Fruit fly (Drosophila melanogaster): Measurements from ENCODE around the gene CG2604.
A peak's percentile ranks its signal among the peaks of the same experiment; 100 is the strongest.

The CG2604 gene

DNA sequence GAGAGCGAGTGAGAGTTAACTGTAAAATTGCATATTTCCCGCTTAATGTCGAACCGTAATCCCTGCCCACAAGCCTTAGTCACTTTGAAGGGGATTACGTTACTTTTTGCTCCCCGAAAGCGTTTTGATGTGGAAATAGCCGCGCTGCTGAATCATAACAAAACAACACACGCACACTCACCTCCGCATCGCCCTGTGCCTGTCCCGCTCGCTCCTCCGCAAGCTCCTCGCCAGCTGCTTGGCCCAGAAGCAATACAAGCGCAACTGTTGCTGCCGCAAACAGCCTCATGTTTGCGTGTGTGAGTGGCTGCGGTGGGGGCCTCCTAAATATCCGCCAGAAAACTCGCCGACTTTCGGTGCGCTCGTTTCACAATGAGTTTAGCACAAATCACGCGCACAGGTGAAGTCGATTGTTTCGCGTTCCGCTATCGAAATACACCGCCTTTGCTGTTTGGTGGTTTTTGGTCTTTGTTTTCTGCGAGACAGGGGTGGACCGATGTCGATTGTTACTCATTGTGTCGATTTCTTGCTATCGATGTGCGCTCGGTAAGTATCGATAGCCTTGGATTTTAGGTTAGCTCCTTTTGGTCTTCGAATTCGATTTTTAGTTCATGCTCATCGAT lies 28.2 kb upstream of the CG2604 start, which contains the start of gene CtsF (continued):
- TF ChIP-seq ewg (GFP tag; optimal IDR thresholded peaks at IDR 0.05) (peak; percentile 4), CG12391 (tag; optimal IDR thresholded peaks at IDR 0.05) (peak; percentile 33), Bteb2 (GFP tag; optimal IDR thresholded peaks at IDR 0.05) (no peak), inv (GFP tag; IDR thresholded peaks at IDR 0.05; ENCODE audit: partially characterized antibody) (peak; percentile 98), CG7357 (GFP tag; IDR thresholded peaks at IDR 0.05) (no peak), kah (GFP tag; optimal IDR thresholded peaks at IDR 0.05) (peak; percentile 55), CG5953 (GFP tag; IDR thresholded peaks at IDR 0.05) (no peak), ci (GFP tag; IDR thresholded peaks at IDR 0.05) (peak; percentile 56; the same call in 2 of the 3 replicates), vnd (GFP tag; IDR thresholded peaks at IDR 0.05; ENCODE audit: partially characterized antibody) (peak; percentile 99), p53 (GFP tag; optimal IDR thresholded peaks at IDR 0.05) (peak; percentile 0), CG10321 (GFP tag; IDR thresholded peaks at IDR 0.05) (peak; percentile 62), shn (GFP tag; optimal IDR thresholded peaks at IDR 0.05) (no peak), CG17359 (tag; optimal IDR thresholded peaks at IDR 0.05) (no peak), psq (GFP tag; optimal IDR thresholded peaks at IDR 0.05) (no peak), CG9215 (GFP tag; IDR thresholded peaks at IDR 0.05) (no peak), CG6254 (GFP tag; optimal IDR thresholded peaks at IDR 0.05) (no peak), Mes4 (GFP tag; optimal IDR thresholded peaks at IDR 0.05) (peak; percentile 11), dpn (GFP tag; optimal IDR thresholded peaks at IDR 0.05) (peak; percentile 20 to 25), Lpt (GFP tag; optimal IDR thresholded peaks at IDR 0.05) (peak; percentile 33), Hand (GFP tag; optimal IDR thresholded peaks at IDR 0.05) (peak; percentile 48), CG10147 (GFP tag; optimal IDR thresholded peaks at IDR 0.05) (peak; percentile 16), CG1024 (GFP tag; IDR thresholded peaks at IDR 0.05) (no peak), BEAF-32 (GFP tag; optimal IDR thresholded peaks at IDR 0.05) (peak; percentile 98), caup (GFP tag; optimal IDR thresholded peaks at IDR 0.05; ENCODE audit: severe bottlenecking) (peak; percentile 15), CG4820 (GFP tag; optimal IDR thresholded peaks at IDR 0.05) (no peak), Mrtf (GFP tag; IDR thresholded peaks at IDR 0.05) (0 out of 3 replicates have a peak, but pooled peaks have one; percentile 17), CG15479 (GFP tag; optimal IDR thresholded peaks at IDR 0.05) (peak; percentile 39), hb (GFP tag; IDR thresholded peaks at IDR 0.05; ENCODE audit: partially characterized antibody) (peak; percentile 99), dimm (GFP tag; IDR thresholded peaks at IDR 0.05) (no peak), CG12299 (tag; optimal IDR thresholded peaks at IDR 0.05) (peak; percentile 28), Sox102F (GFP tag; optimal IDR thresholded peaks at IDR 0.05) (peak; percentile 7), YL-1 (GFP tag; optimal IDR thresholded peaks at IDR 0.05) (peak; percentile 81), Sin3A (optimal IDR thresholded peaks at IDR 0.05) (peak; percentile 66), CG9797 (GFP tag; optimal IDR thresholded peaks at IDR 0.05) (peak; percentile 39), CG11085 (GFP tag; IDR thresholded peaks at IDR 0.05) (no peak), chn (GFP tag; optimal IDR thresholded peaks at IDR 0.05) (peak; percentile 15), unpg (GFP tag; optimal IDR thresholded peaks at IDR 0.05) (peak; percentile 3), CG9876 (GFP tag; optimal IDR thresholded peaks at IDR 0.05) (no peak), nerfin-2 (GFP tag; IDR thresholded peaks at IDR 0.05; ENCODE audit: partially characterized antibody) (peak; percentile 100), CG12659 (GFP tag; optimal IDR thresholded peaks at IDR 0.05) (peak; percentile 80), yki (optimal IDR thresholded peaks at IDR 0.05) (no peak), mld (GFP tag; IDR thresholded peaks at IDR 0.05; ENCODE audit: partially characterized antibody) (peak; percentile 99), lbe (GFP tag; optimal IDR thresholded peaks at IDR 0.05) (peak; percentile 67), eve (GFP tag; optimal IDR thresholded peaks at IDR 0.05) (no peak), CG14441 (GFP tag; IDR thresholded peaks at IDR 0.05) (no peak), ato (GFP tag; IDR thresholded peaks at IDR 0.05; ENCODE audit: partially characterized antibody) (peak; percentile 99), phol (tag; optimal IDR thresholded peaks at IDR 0.05) (peak; percentile 1), gt (GFP tag; IDR thresholded peaks at IDR 0.05) (no peak), CG9437 (GFP tag; optimal IDR thresholded peaks at IDR 0.05) (no peak), H15 (GFP tag; IDR thresholded peaks at IDR 0.05) (no peak)
